Worm (Caenorhabditis elegans) whole organism, late embryonic: Measurements from ENCODE around the gene ceh-100.

Experiments used
- K02D7.2 ChIP-seq: sonication (generic microtip); optimal IDR thresholded peaks from 2 replicates; lab custom pipeline; 2017; ENCODE audit warnings: mild to moderate bottlenecking, missing genetic modification characterization, missing compliant biosample characterization
- ama-1 ChIP-seq: fragments of 150-350 bp; optimal IDR thresholded peaks from 2 replicates; lab custom pipeline; 2014
- ceh-18 ChIP-seq: sonication (generic microtip); optimal IDR thresholded peaks from 2 replicates; lab custom pipeline; 2016; ENCODE audit warnings: missing genetic modification characterization, missing compliant biosample characterization
- che-1 ChIP-seq: sonication (generic microtip); optimal IDR thresholded peaks from 2 replicates; lab custom pipeline; 2016; ENCODE audit warnings: mild to moderate bottlenecking, missing genetic modification characterization, missing compliant biosample characterization
- elt-2 ChIP-seq: sonication (generic microtip); optimal IDR thresholded peaks from 2 replicates; lab custom pipeline; 2016; ENCODE audit warnings: missing genetic modification reagents, missing genetic modification characterization, missing compliant biosample characterization
- ets-4 ChIP-seq: sonication (generic microtip); optimal IDR thresholded peaks from 2 replicates; lab custom pipeline; 2016; ENCODE audit warnings: missing genetic modification characterization, missing compliant biosample characterization
- fkh-10 ChIP-seq: fragments of 150-350 bp; optimal IDR thresholded peaks from 2 replicates; lab custom pipeline; 2014; ENCODE audit warnings: missing biosample characterization, missing genetic modification reagents, missing genetic modification characterization
- hlh-6 ChIP-seq: sonication (generic microtip); optimal IDR thresholded peaks from 2 replicates; lab custom pipeline; 2016; ENCODE audit warnings: missing genotype, missing genetic modification characterization, missing compliant biosample characterization
- madf-2 ChIP-seq: sonication (generic microtip); optimal IDR thresholded peaks from 2 replicates; lab custom pipeline; 2017; ENCODE audit warnings: missing genetic modification characterization, missing compliant biosample characterization
- pat-9 ChIP-seq: fragments of 200-800 bp; sonication (Bioruptor generic); optimal IDR thresholded peaks from 2 replicates; lab custom pipeline; 2018; ENCODE audit warnings: mild to moderate bottlenecking, missing genetic modification characterization, moderate library complexity, missing compliant biosample characterization
- pax-1 ChIP-seq: fragments of 150-350 bp; optimal IDR thresholded peaks from 2 replicates; lab custom pipeline; 2014; ENCODE audit warnings: missing biosample characterization, missing genetic modification characterization
- sox-4 ChIP-seq: sonication (generic microtip); optimal IDR thresholded peaks from 2 replicates; lab custom pipeline; 2017; ENCODE audit warnings: mild to moderate bottlenecking, missing genetic modification characterization, inconsistent platforms, missing compliant biosample characterization
- unc-3 ChIP-seq, 2 experiments: fragments of 200-800 bp in 1 of 2; sonication (Bioruptor generic) in 1 of 2; sonication (generic microtip) in 1 of 2; conservative IDR thresholded peaks in 1 of 2; optimal IDR thresholded peaks in 1 of 2; 2 replicates each; pipeline versions ENCODE4 v1.3.6 to Lab custom; 2016 to 2022; ENCODE audit warnings: missing compliant biosample characterization in 2 of 2, missing genetic modification characterization in 2 of 2, missing genetic modification reagents in 1 of 2

DNA sequence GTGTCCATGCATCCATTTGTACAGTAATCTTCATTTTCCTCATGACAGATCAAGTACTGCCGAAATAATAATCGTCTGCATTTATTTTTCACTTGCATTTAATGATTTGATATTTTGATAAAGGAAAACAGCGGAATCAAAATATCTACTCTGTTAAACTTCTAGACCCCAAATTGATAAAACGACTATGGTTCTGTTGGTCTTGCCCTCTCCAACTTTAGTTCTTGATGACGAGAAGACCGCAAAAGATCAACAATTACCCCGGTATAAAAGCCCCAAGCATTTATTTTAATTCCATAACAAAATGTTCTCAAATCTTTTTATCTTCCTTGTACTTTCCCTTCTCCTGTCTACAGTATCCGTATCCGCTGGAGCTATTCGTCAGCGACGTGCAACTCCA is 5.2 kb upstream of the ceh-100 start, which contains the start of gene Y38E10A.9:
- no peak for TF ChIP-seq madf-2 (tag; lab: Kevin White, UChicago)
- no peak for TF ChIP-seq pax-1 (tag; lab: Kevin White, UChicago)
- TF ChIP-seq hlh-6 (tag; lab: Kevin White, UChicago): no peak
- no peak for TF ChIP-seq K02D7.2 (tag; lab: Kevin White, UChicago)
- no peak for TF ChIP-seq ets-4 (tag; lab: Kevin White, UChicago)
- no peak for TF ChIP-seq fkh-10
- no peak for TF ChIP-seq elt-2 (tag; lab: Kevin White, UChicago)
- TF ChIP-seq unc-3 (GFP tag; conservative IDR thresholded peaks at IDR 0.05; lab: Robert Waterston, UW): no peak
- TF ChIP-seq unc-3 (tag; optimal IDR thresholded peaks at IDR 0.05; lab: Kevin White, UChicago): no peak
- TF ChIP-seq pat-9 (tag; lab: Kevin White, UChicago): no peak
- TF ChIP-seq sox-4 (tag; lab: Kevin White, UChicago): no peak
- no peak for TF ChIP-seq ceh-18 (tag; lab: Kevin White, UChicago)
- no peak for TF ChIP-seq che-1 (tag; lab: Kevin White, UChicago)
- TF ChIP-seq ama-1 (lab: Kevin White, UChicago): no peak
